Worm (Caenorhabditis elegans): ENCODE results near the gene pgp-3.

The pgp-3 gene

DNA sequence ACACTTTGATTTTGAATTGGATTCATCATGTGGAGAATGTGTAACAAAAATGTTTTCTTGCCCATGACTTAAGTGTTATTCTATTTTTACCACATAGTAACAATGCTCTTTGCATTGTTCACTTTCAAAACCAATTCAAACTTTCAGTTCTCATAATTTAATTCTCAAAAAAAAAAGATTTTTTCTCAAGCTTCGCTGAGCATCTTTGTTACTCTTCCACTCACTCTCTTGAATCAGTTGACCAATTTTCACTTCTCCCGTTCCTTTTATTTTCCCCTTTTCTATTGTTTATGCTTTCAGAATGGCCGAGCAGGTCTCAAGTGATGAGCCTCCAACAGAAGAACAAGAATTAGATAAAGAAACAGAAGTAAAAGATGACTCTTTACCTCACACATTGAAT, 5.8 kb upstream of the pgp-3 start, which contains the start of gene oct-2:
TSS of gene oct-2 (plus strand) at position 301 of the 400 bp plus-strand sequence.
- no peak for TF ChIP-seq Y116A8C.19 (tag; optimal IDR thresholded peaks at IDR 0.05; ENCODE audit: borderline replicate concordance)
- no peak for TF ChIP-seq pax-3 (tag; optimal IDR thresholded peaks at IDR 0.05)
- no peak for TF ChIP-seq fkh-10 (GFP tag; optimal IDR thresholded peaks at IDR 0.05)
- TF ChIP-seq unc-130 (tag; optimal IDR thresholded peaks at IDR 0.05) = no peak
- no peak for TF ChIP-seq lin-15B (tag; optimal IDR thresholded peaks at IDR 0.05)
- no peak for TF ChIP-seq egl-13 (tag; optimal IDR thresholded peaks at IDR 0.05)
- TF ChIP-seq tbx-2 (tag; optimal IDR thresholded peaks at IDR 0.05) = no peak
- no peak for TF ChIP-seq sup-37 (GFP tag; optimal IDR thresholded peaks at IDR 0.05)
- no peak for TF ChIP-seq C34B4.2 (tag; optimal IDR thresholded peaks at IDR 0.05)
- no peak for TF ChIP-seq dsc-1 (tag; optimal IDR thresholded peaks at IDR 0.05)
- no peak for TF ChIP-seq mep-1 (tag; optimal IDR thresholded peaks at IDR 0.05)
- no peak for TF ChIP-seq lin-13 (GFP tag; optimal IDR thresholded peaks at IDR 0.05)
- no peak for TF ChIP-seq elt-3 (tag; optimal IDR thresholded peaks at IDR 0.05)
- TF ChIP-seq ceh-63 (GFP tag; optimal IDR thresholded peaks at IDR 0.05) = no peak
- TF ChIP-seq C16A3.4 (tag; optimal IDR thresholded peaks at IDR 0.05) = no peak
- no peak for TF ChIP-seq lsy-2 (tag; optimal IDR thresholded peaks at IDR 0.05)

DNA sequence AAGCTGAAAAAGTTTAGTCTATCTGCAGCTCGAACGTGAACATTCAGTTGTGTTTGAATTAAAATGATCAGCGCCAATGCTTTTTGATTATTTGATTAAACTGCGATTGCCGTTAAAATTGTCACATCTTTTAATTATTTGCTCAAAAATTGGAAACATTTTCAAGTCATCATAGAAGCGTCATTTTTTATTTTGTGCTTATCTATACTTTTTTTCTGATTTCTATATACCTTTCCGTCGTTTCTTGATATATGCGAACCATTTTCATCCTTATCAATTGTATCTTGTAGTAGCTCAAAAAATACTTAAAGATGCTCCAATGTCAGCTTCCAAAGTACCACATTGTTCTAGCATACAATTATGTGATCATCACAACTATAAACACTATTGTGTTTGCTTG, 668 bp upstream of the pgp-3 start:
- peak; percentile 71 for TF ChIP-seq elt-2 (tag; optimal IDR thresholded peaks at IDR 0.05)
- no peak for TF ChIP-seq lin-39 (tag; optimal IDR thresholded peaks at IDR 0.05)

DNA sequence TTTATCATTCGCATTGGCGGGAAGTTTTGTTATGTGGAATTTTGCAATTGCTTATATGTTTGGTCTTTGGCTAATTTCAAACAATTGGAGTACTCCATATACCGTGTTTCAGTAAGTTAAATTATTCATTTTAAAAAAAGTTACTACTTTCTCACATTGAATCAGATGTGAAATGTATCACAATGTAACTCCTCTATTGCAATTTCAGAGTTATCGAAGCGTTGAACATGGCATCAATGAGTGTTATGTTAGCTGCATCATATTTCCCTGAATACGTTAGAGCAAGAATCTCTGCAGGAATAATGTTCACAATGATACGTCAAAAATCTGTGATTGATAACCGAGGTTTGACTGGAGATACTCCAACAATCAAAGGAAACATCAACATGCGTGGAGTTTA, 3.9 kb downstream of the pgp-3 start:
- TF ChIP-seq swsn-7 (tag; optimal IDR thresholded peaks at IDR 0.05) = no peak
- no peak for TF ChIP-seq mep-1 (tag; optimal IDR thresholded peaks at IDR 0.05)
- TF ChIP-seq snpc-4 (tag; optimal IDR thresholded peaks at IDR 0.05) = no peak
- TF ChIP-seq nhr-11 (tag; optimal IDR thresholded peaks at IDR 0.05) = no peak
- TF ChIP-seq hpl-2 (GFP tag; optimal IDR thresholded peaks at IDR 0.05) = no peak
- TF ChIP-seq xbp-1 (tag; optimal IDR thresholded peaks at IDR 0.05) = no peak
- TF ChIP-seq unc-98 (GFP tag; IDR thresholded peaks at IDR 0.05) = no peak
- no peak for TF ChIP-seq ets-5 (GFP tag; IDR thresholded peaks at IDR 0.05)
- TF ChIP-seq unc-130 (tag; optimal IDR thresholded peaks at IDR 0.05) = no peak
- TF ChIP-seq ceh-8 (GFP tag; optimal IDR thresholded peaks at IDR 0.05) = no peak
- no peak for TF ChIP-seq pax-3 (tag; optimal IDR thresholded peaks at IDR 0.05)
- no peak for TF ChIP-seq nhr-20 (tag; optimal IDR thresholded peaks at IDR 0.05)
- TF ChIP-seq lin-39 (tag; optimal IDR thresholded peaks at IDR 0.05) = no peak
- TF ChIP-seq F16B12.6 (tag; optimal IDR thresholded peaks at IDR 0.05) = no peak
- no peak for TF ChIP-seq elt-3 (tag; optimal IDR thresholded peaks at IDR 0.05)
- TF ChIP-seq blmp-1 (tag; optimal IDR thresholded peaks at IDR 0.05) = no peak
- no peak for TF ChIP-seq nhr-19 (GFP tag; conservative IDR thresholded peaks at IDR 0.05)

DNA sequence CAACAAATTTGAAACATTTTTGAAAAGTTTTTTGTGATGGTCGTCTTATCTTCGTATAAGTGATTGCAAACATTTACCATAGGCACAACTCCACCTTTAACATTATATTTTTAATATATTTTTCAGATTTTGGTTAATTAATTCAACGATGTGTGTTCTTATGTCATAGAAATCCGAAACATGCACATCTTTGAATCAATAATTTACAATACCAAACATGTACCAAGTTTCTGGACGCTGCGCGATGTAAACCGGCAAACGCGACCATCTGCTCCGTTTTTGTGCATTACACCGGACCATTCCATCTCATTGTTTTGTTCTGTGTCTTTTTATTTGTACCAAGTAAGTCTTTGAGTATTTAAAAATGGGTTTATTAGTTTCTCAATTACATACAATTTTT, 5.6 kb downstream of the pgp-3 start, which contains the start of gene pgp-4:
TSS of gene pgp-4 (plus strand) at position 301 of the 400 bp plus-strand sequence.
- TF ChIP-seq isw-1 (GFP tag; IDR thresholded peaks at IDR 0.05) = no peak
- TF ChIP-seq ztf-4 (tag; optimal IDR thresholded peaks at IDR 0.05) = no peak
- TF ChIP-seq hlh-4 (tag; optimal IDR thresholded peaks at IDR 0.05) = no peak
- TF ChIP-seq elt-3 (tag; optimal IDR thresholded peaks at IDR 0.05) = no peak
- TF ChIP-seq grh-1 (GFP tag; IDR thresholded peaks at IDR 0.05) = no peak
- TF ChIP-seq lin-14 (GFP tag; optimal IDR thresholded peaks at IDR 0.05) = no peak
- TF ChIP-seq dpl-1 (GFP tag; optimal IDR thresholded peaks at IDR 0.05) = no peak
- no peak for TF ChIP-seq nhr-19 (GFP tag; conservative IDR thresholded peaks at IDR 0.05)
- no peak for TF ChIP-seq ceh-90 (tag; optimal IDR thresholded peaks at IDR 0.05)
- no peak for TF ChIP-seq skn-1 (tag; optimal IDR thresholded peaks at IDR 0.05)
- no peak for TF ChIP-seq aly-2 (tag; optimal IDR thresholded peaks at IDR 0.05)
- TF ChIP-seq lin-15B (tag; optimal IDR thresholded peaks at IDR 0.05) = no peak
- no peak for TF ChIP-seq C04F5.9 (tag; optimal IDR thresholded peaks at IDR 0.05)
- no peak for TF ChIP-seq C16A3.4 (tag; optimal IDR thresholded peaks at IDR 0.05)
- no peak for TF ChIP-seq Y116A8C.19 (tag; optimal IDR thresholded peaks at IDR 0.05; ENCODE audit: borderline replicate concordance)
